Worm (Caenorhabditis elegans) whole organism, L4 larva: ENCODE measurements around the gene ecps-2.

Experiments used
- F49E8.2 ChIP-seq: sonication (generic microtip); optimal IDR thresholded peaks from 2 replicates; lab custom pipeline; 2016; ENCODE audit warnings: missing compliant biosample characterization, mild to moderate bottlenecking, missing genetic modification characterization, borderline replicate concordance
- T26A8.4 ChIP-seq: fragments of 200-800 bp; sonication (Bioruptor generic); IDR thresholded peaks from 2 replicates; pipeline ENCODE4 v1.3.6; 2022; ENCODE audit warnings: missing genetic modification characterization, missing compliant biosample characterization
- Y105C5A.15 ChIP-seq: fragments of 200-800 bp; sonication (Bioruptor generic); IDR thresholded peaks from 2 replicates; pipeline ENCODE4 v1.3.6; 2022; ENCODE audit warnings: missing genetic modification characterization, missing compliant biosample characterization
- Y48G9A.11 ChIP-seq: fragments of 200-800 bp; sonication (Bioruptor generic); IDR thresholded peaks from 2 replicates; pipeline ENCODE4 v1.3.6; 2022; ENCODE audit warnings: missing genetic modification reagents, missing genetic modification characterization, missing compliant biosample characterization
- Y75B8A.6 ChIP-seq: fragments of 200-800 bp; sonication (Bioruptor generic); IDR thresholded peaks from 2 replicates; pipeline ENCODE4 v1.3.6; 2022; ENCODE audit warnings: missing genetic modification reagents, missing genetic modification characterization, missing compliant biosample characterization
- ZK337.2 ChIP-seq: fragments of 200-800 bp; sonication (Bioruptor generic); IDR thresholded peaks from 2 replicates; pipeline ENCODE4 v1.3.6; 2022; ENCODE audit warnings: missing genetic modification reagents, missing genetic modification characterization, missing compliant biosample characterization
- ZK546.5 ChIP-seq, 2 experiments: sonication (generic microtip); optimal IDR thresholded peaks; 2 replicates each; lab custom pipeline; 2017; ENCODE audit warnings: missing biosample characterization in 2 of 2, missing genetic modification characterization in 2 of 2
- aha-1 ChIP-seq: fragments of 150-350 bp; peaks from one replicate; lab custom pipeline; 2014; ENCODE audit warnings: missing biosample characterization, missing genetic modification characterization
- aly-2 ChIP-seq: sonication (generic microtip); optimal IDR thresholded peaks from 2 replicates; lab custom pipeline; 2018; ENCODE audit warnings: missing biosample characterization, missing genetic modification characterization
- ceh-20 ChIP-seq: fragments of 200-800 bp; sonication (Bioruptor generic); IDR thresholded peaks from 2 replicates; pipeline ENCODE4 v1.3.6; 2022; ENCODE audit warnings: missing genetic modification reagents, missing genetic modification characterization, missing compliant biosample characterization
- ceh-32 ChIP-seq: sonication (generic microtip); optimal IDR thresholded peaks from 2 replicates; lab custom pipeline; 2016; ENCODE audit warnings: mild to moderate bottlenecking, missing genetic modification characterization, missing compliant biosample characterization; ENCODE audit not compliant: poor library complexity
- ceh-44 ChIP-seq: fragments of 200-800 bp; sonication (Bioruptor generic); IDR thresholded peaks from 2 replicates; pipeline ENCODE4 v1.3.6; 2022; ENCODE audit warnings: missing genetic modification reagents, missing genetic modification characterization, missing compliant biosample characterization
- ceh-82 ChIP-seq: sonication (generic microtip); optimal IDR thresholded peaks from 2 replicates; lab custom pipeline; 2017; ENCODE audit warnings: missing biosample characterization, missing genetic modification characterization
- ces-1 ChIP-seq: fragments of 150-350 bp; sonication (generic microtip); optimal IDR thresholded peaks from 4 replicates; lab custom pipeline; 2014; ENCODE audit warnings: missing biosample characterization, missing genetic modification reagents, missing genetic modification characterization
- ctbp-1 ChIP-seq: fragments of 200-800 bp; sonication (Bioruptor generic); IDR thresholded peaks from 2 replicates; pipeline ENCODE4 v1.3.6; 2022; ENCODE audit warnings: missing genetic modification reagents, missing genetic modification characterization, missing compliant biosample characterization
- daf-12 ChIP-seq: fragments of 150-350 bp; optimal IDR thresholded peaks from 2 replicates; lab custom pipeline; 2014; ENCODE audit warnings: missing biosample characterization, missing genetic modification reagents, missing genetic modification characterization
- daf-16 ChIP-seq, 3 experiments: sonication (generic microtip); optimal IDR thresholded peaks; 2 replicates each; lab custom pipeline; 2016 to 2017; ENCODE audit warnings: missing genetic modification characterization in 3 of 3, missing genetic modification reagents in 3 of 3, mild to moderate bottlenecking in 2 of 3, missing compliant biosample characterization in 2 of 3, missing biosample characterization in 1 of 3, moderate library complexity in 1 of 3
- daf-8 ChIP-seq: fragments of 200-800 bp; sonication (Bioruptor generic); IDR thresholded peaks from 2 replicates; pipeline ENCODE4 v1.3.6; 2022; ENCODE audit warnings: missing genetic modification characterization, missing compliant biosample characterization
- dmd-9 ChIP-seq: fragments of 200-800 bp; sonication (Bioruptor generic); IDR thresholded peaks from 2 replicates; pipeline ENCODE4 v1.3.6; 2022; ENCODE audit warnings: missing genetic modification reagents, missing genetic modification characterization, missing compliant biosample characterization
- dpl-1 ChIP-seq: fragments of 150-350 bp; optimal IDR thresholded peaks from 2 replicates; lab custom pipeline; 2014; ENCODE audit warnings: missing biosample characterization, missing genetic modification reagents, missing genetic modification characterization
- duxl-1 ChIP-seq: sonication (generic microtip); optimal IDR thresholded peaks from 2 replicates; lab custom pipeline; 2016; ENCODE audit warnings: mild to moderate bottlenecking, missing genetic modification characterization, moderate library complexity, missing compliant biosample characterization; ENCODE audit not compliant: poor library complexity
- dve-1 ChIP-seq: sonication (generic microtip); optimal IDR thresholded peaks from 2 replicates; lab custom pipeline; 2017; ENCODE audit warnings: antibody characterized with exemption, mild to moderate bottlenecking, missing genetic modification characterization, missing compliant biosample characterization; ENCODE audit not compliant: insufficient read depth
- egl-43 ChIP-seq: fragments of 200-800 bp; sonication (Bioruptor generic); IDR thresholded peaks from 2 replicates; pipeline ENCODE4 v1.3.6; 2022; ENCODE audit warnings: missing genetic modification reagents, missing genetic modification characterization, missing compliant biosample characterization
- hlh-30 ChIP-seq: sonication (generic microtip); optimal IDR thresholded peaks from 2 replicates; lab custom pipeline; 2017; ENCODE audit warnings: antibody characterized with exemption, mild to moderate bottlenecking, missing genetic modification characterization, missing compliant biosample characterization; ENCODE audit not compliant: insufficient read depth
- lim-7 ChIP-seq: fragments of 200-800 bp; sonication (Bioruptor generic); IDR thresholded peaks from 2 replicates; pipeline ENCODE4 v1.3.6; 2022; ENCODE audit warnings: missing genetic modification characterization, missing compliant biosample characterization
- lin-15B ChIP-seq: fragments of 150-350 bp; sonication (generic microtip); optimal IDR thresholded peaks from 3 replicates; lab custom pipeline; 2014; ENCODE audit warnings: missing biosample characterization, missing genetic modification characterization
- lir-3 ChIP-seq: sonication (generic microtip); optimal IDR thresholded peaks from 2 replicates; lab custom pipeline; 2016; ENCODE audit warnings: mild to moderate bottlenecking, missing genetic modification characterization, missing compliant biosample characterization
- lsy-2 ChIP-seq, 2 experiments: fragments of 150-350 bp in 1 of 2; sonication (generic microtip) in 1 of 2; optimal IDR thresholded peaks; 2 replicates each; lab custom pipeline; 2014 to 2017; ENCODE audit warnings: missing biosample characterization in 2 of 2, missing genetic modification characterization in 2 of 2
- mxl-2 ChIP-seq: fragments of 200-800 bp; sonication (Bioruptor generic); conservative IDR thresholded peaks from 2 replicates; pipeline ENCODE4 v1.3.6; 2022; ENCODE audit warnings: missing genetic modification reagents, missing genetic modification characterization, missing compliant biosample characterization
- nhr-102 ChIP-seq: sonication (generic microtip); optimal IDR thresholded peaks from 2 replicates; lab custom pipeline; 2016; ENCODE audit warnings: mild to moderate bottlenecking, missing genetic modification characterization, moderate library complexity, missing compliant biosample characterization
- nhr-11 ChIP-seq: fragments of 150-350 bp; optimal IDR thresholded peaks from 2 replicates; lab custom pipeline; 2014; ENCODE audit warnings: missing biosample characterization, missing genetic modification characterization
- nhr-111 ChIP-seq: fragments of 200-800 bp; sonication (Bioruptor generic); optimal IDR thresholded peaks from 2 replicates; lab custom pipeline; 2018; ENCODE audit warnings: mild to moderate bottlenecking, missing genetic modification characterization, missing compliant biosample characterization
- nhr-237 ChIP-seq: sonication (generic microtip); optimal IDR thresholded peaks from 2 replicates; lab custom pipeline; 2017; ENCODE audit warnings: missing biosample characterization, missing genetic modification characterization
- nhr-28 ChIP-seq: fragments of 150-350 bp; optimal IDR thresholded peaks from 2 replicates; lab custom pipeline; 2014; ENCODE audit warnings: missing biosample characterization, missing genetic modification characterization
- nhr-48 ChIP-seq: sonication (generic microtip); optimal IDR thresholded peaks from 2 replicates; lab custom pipeline; 2016; ENCODE audit warnings: mild to moderate bottlenecking, missing genetic modification characterization, missing compliant biosample characterization
- nhr-77 ChIP-seq: fragments of 150-350 bp; optimal IDR thresholded peaks from 2 replicates; lab custom pipeline; 2014; ENCODE audit warnings: missing biosample characterization, missing genetic modification characterization
- rbr-2 ChIP-seq: sonication (generic microtip); optimal IDR thresholded peaks from 2 replicates; lab custom pipeline; 2016; ENCODE audit warnings: missing genotype, missing genetic modification characterization, missing compliant biosample characterization
- saeg-2 ChIP-seq: fragments of 200-800 bp; sonication (Bioruptor generic); IDR thresholded peaks from 2 replicates; pipeline ENCODE4 v1.3.6; 2022; ENCODE audit warnings: missing genetic modification reagents, missing genetic modification characterization, missing compliant biosample characterization
- spr-1 ChIP-seq: sonication (generic microtip); optimal IDR thresholded peaks from 2 replicates; lab custom pipeline; 2016; ENCODE audit warnings: mild to moderate bottlenecking, missing genetic modification characterization, missing compliant biosample characterization
- tra-1 ChIP-seq: fragments of 200-800 bp; sonication (Bioruptor generic); IDR thresholded peaks from 2 replicates; pipeline ENCODE4 v1.3.6; 2022; ENCODE audit warnings: missing genetic modification reagents, missing genetic modification characterization, missing compliant biosample characterization
- unc-62 ChIP-seq, 3 experiments: fragments of 150-350 bp in 1 of 3; sonication (generic microtip); optimal IDR thresholded peaks in 2 of 3; peaks in 1 of 3; 1 replicate in 1 of 3; 2 replicates in 2 of 3; lab custom pipeline; 2014 to 2017; ENCODE audit warnings: missing biosample characterization in 3 of 3, missing genetic modification characterization in 3 of 3, missing genetic modification reagents in 3 of 3, missing genotype in 1 of 3
- zag-1 ChIP-seq: fragments of 150-350 bp; optimal IDR thresholded peaks from 2 replicates; lab custom pipeline; 2014; ENCODE audit warnings: missing biosample characterization, missing genetic modification characterization

Gene ecps-2

DNA sequence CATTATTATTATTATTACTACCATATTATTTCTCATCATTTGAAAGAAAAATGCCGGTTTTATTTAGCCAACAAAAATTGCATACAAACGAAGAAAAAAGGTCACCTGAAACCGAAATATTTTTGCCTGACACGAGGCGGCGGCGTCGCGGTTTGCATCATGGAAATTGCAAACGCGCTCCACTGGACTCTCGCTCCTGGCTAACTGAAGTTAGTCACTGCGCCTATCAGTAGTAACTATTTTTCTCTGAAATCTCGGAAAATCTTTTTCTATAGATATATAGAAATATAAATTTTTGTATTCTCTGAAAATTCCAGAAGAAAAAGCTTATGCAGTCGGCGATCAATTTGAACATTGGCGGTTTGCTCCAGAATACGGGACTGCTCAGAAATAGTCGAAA, 27.1 kb upstream of the ecps-2 start, which contains the start of gene ymel-1 (continued):
- no peak for TF ChIP-seq ctbp-1 (GFP tag; lab: Robert Waterston, UW)
- no peak for TF ChIP-seq lin-15B (tag; lab: Kevin White, UChicago)
- TF ChIP-seq T26A8.4: no peak; the same call in 1 of the 2 replicates
- TF ChIP-seq F49E8.2 (tag; lab: Kevin White, UChicago): no peak
- peak in 1 of 2 experiments; percentile 50 for TF ChIP-seq lsy-2 (tag; optimal IDR thresholded peaks at IDR 0.05; lab: Kevin White, UChicago)
- no peak for TF ChIP-seq mxl-2
- TF ChIP-seq hlh-30: peak; percentile 87
- TF ChIP-seq Y48G9A.11 (GFP tag; lab: Robert Waterston, UW): no peak
- peak; percentile 88 for TF ChIP-seq aha-1

DNA sequence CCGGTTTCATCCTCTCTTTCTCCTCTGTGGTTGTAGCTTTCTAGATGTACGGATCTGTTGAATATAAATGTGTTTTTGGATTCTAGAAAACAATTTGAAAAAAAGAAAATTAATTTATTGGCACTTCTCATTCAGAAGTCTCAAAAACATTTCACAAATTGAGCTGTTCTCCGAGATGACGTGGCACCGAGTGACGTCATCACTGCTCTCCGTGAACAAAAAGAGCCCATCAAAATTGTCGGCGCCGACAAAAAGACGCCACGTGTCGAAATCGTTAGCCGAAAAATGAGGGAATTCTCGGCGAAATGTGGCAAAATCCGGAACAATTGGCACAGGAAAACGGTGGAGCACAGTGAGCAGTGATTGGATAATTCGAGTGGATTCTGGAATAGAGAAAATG, 21.2 kb upstream of the ecps-2 start:
- TF ChIP-seq dpl-1: no peak
- no peak for TF ChIP-seq saeg-2 (GFP tag; lab: Robert Waterston, UW)
- no peak for TF ChIP-seq nhr-11 (tag; lab: Kevin White, UChicago)
- TF ChIP-seq aly-2: no peak
- no peak for TF ChIP-seq ceh-32 (tag; lab: Kevin White, UChicago)
- no peak for TF ChIP-seq nhr-102
- no peak for TF ChIP-seq aha-1
- no peak for TF ChIP-seq daf-12 (tag; lab: Kevin White, UChicago)
- TF ChIP-seq ZK546.5 (tag; optimal IDR thresholded peaks at IDR 0.05; lab: Kevin White, UChicago): no peak
- no peak for TF ChIP-seq Y48G9A.11 (GFP tag; lab: Robert Waterston, UW)
- no peak for TF ChIP-seq spr-1 (tag; lab: Kevin White, UChicago)
- TF ChIP-seq ctbp-1 (GFP tag; lab: Robert Waterston, UW): no peak
- TF ChIP-seq nhr-48 (tag; lab: Kevin White, UChicago): no peak
- no peak for TF ChIP-seq ZK337.2
- no peak for TF ChIP-seq nhr-77
- TF ChIP-seq ceh-82 (tag; lab: Kevin White, UChicago): no peak
- TF ChIP-seq lsy-2 (tag; optimal IDR thresholded peaks at IDR 0.05; lab: Kevin White, UChicago): no peak
- no peak for TF ChIP-seq lim-7
- no peak for TF ChIP-seq nhr-237
- TF ChIP-seq Y105C5A.15 (GFP tag; lab: Robert Waterston, UW): no peak
- TF ChIP-seq, all 104 proteins: peak for 0

DNA sequence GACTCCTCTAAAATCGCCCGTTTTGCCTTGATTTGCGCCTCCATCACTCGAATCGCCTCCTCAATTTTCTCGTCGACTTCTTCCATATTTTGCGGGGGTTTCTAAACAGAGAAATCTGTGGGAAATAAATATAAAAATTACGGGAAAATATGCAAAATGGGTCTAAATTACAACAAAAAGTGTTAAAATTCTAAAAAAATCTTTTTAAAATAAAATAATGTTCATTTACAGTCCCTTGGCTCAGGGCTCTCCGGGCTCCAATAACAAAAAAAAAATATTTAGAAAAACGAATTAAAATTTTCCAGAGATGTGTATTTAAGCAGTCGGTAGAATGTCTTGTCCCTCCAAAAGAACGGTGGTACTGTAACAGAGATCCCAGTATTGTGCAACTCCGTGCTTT, 19.0 kb upstream of the ecps-2 start, which contains the start of gene M03C11.6:
Gene M03C11.6, minus strand, starts transcription at position 101 of the 400 bp plus-strand sequence.
- no peak for TF ChIP-seq nhr-111
- no peak for TF ChIP-seq zag-1 (tag; lab: Kevin White, UChicago)

DNA sequence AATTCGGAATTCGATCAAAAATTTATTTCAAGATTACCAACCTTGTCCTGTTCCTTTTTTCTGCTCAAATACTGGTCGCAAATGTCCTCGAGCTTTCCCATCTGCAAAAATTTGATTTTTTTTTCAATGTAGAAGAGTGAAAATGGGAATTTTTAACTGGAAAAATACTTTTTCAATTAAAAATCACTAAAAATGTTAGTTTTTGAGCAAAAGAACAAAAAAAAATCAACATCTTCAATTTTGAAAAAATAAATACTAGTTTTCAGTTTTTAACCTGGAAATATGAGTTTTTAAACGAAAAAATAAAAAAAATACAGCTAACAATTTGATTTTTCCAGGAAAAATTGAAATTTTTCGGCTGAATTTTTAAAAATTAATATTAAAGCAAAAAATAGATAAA, 15.0 kb upstream of the ecps-2 start, which contains the start of gene prp-3:
Gene prp-3, minus strand, starts transcription at position 101 of the 400 bp plus-strand sequence.
- TF ChIP-seq lir-3 (tag; lab: Kevin White, UChicago) (no peak), nhr-28 (tag; lab: Kevin White, UChicago) (no peak), nhr-237 (no peak), daf-16 (GFP tag; optimal IDR thresholded peaks at IDR 0.05; lab: Kevin White, UChicago) (no peak), daf-16 (tag; optimal IDR thresholded peaks at IDR 0.05; lab: Kevin White, UChicago) (no peak), ces-1 (GFP tag; lab: Kevin White, UChicago) (no peak), daf-8 (GFP tag; lab: Robert Waterston, UW) (no peak), dve-1 (no peak), duxl-1 (tag; lab: Kevin White, UChicago) (no peak)

DNA sequence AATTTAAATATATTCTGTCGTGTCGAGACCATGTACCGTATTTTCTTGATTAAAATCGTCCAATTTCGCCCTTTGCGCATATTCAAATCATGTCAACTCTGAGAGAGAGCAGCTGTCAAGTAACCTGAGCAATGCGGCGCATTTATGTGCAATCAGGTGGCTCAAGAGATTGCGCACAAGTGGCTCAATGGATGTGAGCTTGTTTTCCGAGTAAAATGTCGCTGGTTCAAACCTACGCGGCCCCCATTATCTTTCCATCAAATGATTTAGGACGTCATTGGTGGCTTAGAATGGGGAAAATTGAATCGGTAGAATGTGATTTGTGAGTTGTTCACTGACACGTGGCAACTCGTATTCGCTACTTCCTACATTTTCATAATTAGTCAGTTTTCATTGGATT, 10.8 kb upstream of the ecps-2 start:
- peak; percentile 52; the same call in 1 of the 2 replicates for TF ChIP-seq ceh-44 (GFP tag; lab: Robert Waterston, UW)
- TF ChIP-seq rbr-2 (tag; lab: Kevin White, UChicago): peak; percentile 13
- no peak for TF ChIP-seq tra-1 (GFP tag; lab: Robert Waterston, UW)
- 0 out of 2 replicates have a peak, but pooled peaks have one; percentile 28 for TF ChIP-seq dmd-9 (GFP tag; lab: Robert Waterston, UW)
- no peak for TF ChIP-seq nhr-28 (tag; lab: Kevin White, UChicago)
- TF ChIP-seq Y75B8A.6: no peak
- TF ChIP-seq ceh-20 (GFP tag; lab: Robert Waterston, UW): no peak
- no peak for TF ChIP-seq daf-16 (GFP tag; optimal IDR thresholded peaks at IDR 0.05; lab: Kevin White, UChicago)
- peak; percentile 18 for TF ChIP-seq daf-16 (tag; optimal IDR thresholded peaks at IDR 0.05; lab: Kevin White, UChicago)
- peak in 1 of 2 experiments; percentile 20 for TF ChIP-seq lsy-2 (tag; optimal IDR thresholded peaks at IDR 0.05; lab: Kevin White, UChicago)
- peak; percentile 41 for TF ChIP-seq nhr-11 (tag; lab: Kevin White, UChicago)
- peak in 1 of 2 experiments; percentile 18 for TF ChIP-seq unc-62 (GFP tag; optimal IDR thresholded peaks at IDR 0.05 in 1 of 2; lab: Kevin White, UChicago)
- no peak for TF ChIP-seq unc-62 (tag; optimal IDR thresholded peaks at IDR 0.05; lab: Kevin White, UChicago)
- 0 out of 2 replicates have a peak, but pooled peaks have one; percentile 66 for TF ChIP-seq egl-43 (GFP tag; lab: Robert Waterston, UW)
